Fruit fly (Drosophila melanogaster) whole organism, embryonic: ENCODE measurements around the gene CG5235.

Source experiments
- Aef1 ChIP-seq: fragments of 200-800 bp; sonication (Bioruptor generic); IDR thresholded peaks from 3 replicates; pipeline ENCODE4 v1.3.6; 2022; ENCODE audit warnings: missing biosample characterization, missing genetic modification characterization
- Atf3 ChIP-seq: fragments of 200-800 bp; sonication (Bioruptor generic); optimal IDR thresholded peaks from 3 replicates; lab custom pipeline; 2016; ENCODE audit warnings: missing biosample characterization, missing genetic modification characterization
- CG12071 ChIP-seq: fragments of 200-800 bp; sonication (Bioruptor generic); optimal IDR thresholded peaks from 3 replicates; lab custom pipeline; 2018; ENCODE audit warnings: missing biosample characterization, mild to moderate bottlenecking, missing genetic modification characterization
- CG12744 ChIP-seq: fragments of 200-800 bp; sonication (Bioruptor generic); optimal IDR thresholded peaks from 2 replicates; lab custom pipeline; 2016; ENCODE audit warnings: missing biosample characterization, missing genetic modification characterization
- CG15269 ChIP-seq: fragments of 200-800 bp; sonication (Bioruptor generic); optimal IDR thresholded peaks from 2 replicates; lab custom pipeline; 2018; ENCODE audit warnings: missing biosample characterization, mild to moderate bottlenecking, missing genetic modification characterization, moderate library complexity
- CG16815 ChIP-seq: fragments of 200-800 bp; sonication (Bioruptor generic); optimal IDR thresholded peaks from 3 replicates; lab custom pipeline; 2017; ENCODE audit warnings: missing biosample characterization, mild to moderate bottlenecking, missing genetic modification characterization
- CG18011 ChIP-seq: fragments of 200-800 bp; sonication (Bioruptor generic); optimal IDR thresholded peaks from 2 replicates; lab custom pipeline; 2017; ENCODE audit warnings: missing biosample characterization, missing genetic modification characterization, mild to moderate bottlenecking, moderate library complexity, missing genotype
- CG1832 ChIP-seq: fragments of 200-800 bp; sonication (Bioruptor generic); optimal IDR thresholded peaks from 2 replicates; lab custom pipeline; 2017; ENCODE audit warnings: missing biosample characterization, mild to moderate bottlenecking, missing genetic modification characterization, inconsistent platforms
- CG18764 ChIP-seq: fragments of 200-800 bp; sonication (Bioruptor generic); optimal IDR thresholded peaks from 3 replicates; lab custom pipeline; 2016; ENCODE audit warnings: missing biosample characterization, missing genetic modification characterization
- CG30020 ChIP-seq: fragments of 200-800 bp; optimal IDR thresholded peaks from 2 replicates; lab custom pipeline; 2019; ENCODE audit warnings: missing biosample characterization, mild to moderate bottlenecking, missing genetic modification characterization, moderate library complexity
- CG31388 ChIP-seq: fragments of 200-800 bp; sonication (Bioruptor generic); optimal IDR thresholded peaks from 2 replicates; lab custom pipeline; 2016; ENCODE audit warnings: missing biosample characterization, missing genetic modification characterization
- CG32532 ChIP-seq: fragments of 200-800 bp; sonication (Bioruptor generic); IDR thresholded peaks from 2 replicates; pipeline ENCODE4 v1.3.6; 2022; ENCODE audit warnings: missing biosample characterization, missing genetic modification characterization
- CG34224 ChIP-seq: fragments of 200-800 bp; sonication (Bioruptor generic); IDR thresholded peaks from 3 replicates; pipeline ENCODE4 v1.3.6; 2022; ENCODE audit warnings: missing biosample characterization, missing genetic modification characterization; ENCODE audit not compliant: partially characterized antibody
- CG3847 ChIP-seq: fragments of 200-800 bp; sonication (Bioruptor generic); IDR thresholded peaks from 2 replicates; pipeline ENCODE4 v1.3.6; 2022; ENCODE audit warnings: missing biosample characterization, missing genetic modification characterization
- CG3995 ChIP-seq: fragments of 200-800 bp; sonication (Bioruptor generic); optimal IDR thresholded peaks from 3 replicates; lab custom pipeline; 2016; ENCODE audit warnings: missing biosample characterization, missing genetic modification characterization
- CG42726 ChIP-seq: fragments of 200-800 bp; sonication (Bioruptor generic); IDR thresholded peaks from 2 replicates; pipeline ENCODE4 v1.3.6; 2022; ENCODE audit warnings: missing biosample characterization, missing genetic modification characterization; ENCODE audit not compliant: partially characterized antibody
- CG4282 ChIP-seq: fragments of 200-800 bp; sonication (Bioruptor generic); optimal IDR thresholded peaks from 2 replicates; lab custom pipeline; 2016; ENCODE audit warnings: missing biosample characterization, missing genetic modification characterization
- CG5180 ChIP-seq: fragments of 200-800 bp; sonication (Bioruptor generic); optimal IDR thresholded peaks from 3 replicates; lab custom pipeline; 2017; ENCODE audit warnings: missing biosample characterization, missing genetic modification characterization, mild to moderate bottlenecking, moderate library complexity, missing genetic modification reagents
- CG6765 ChIP-seq: fragments of 200-800 bp; sonication (Bioruptor generic); optimal IDR thresholded peaks from 3 replicates; lab custom pipeline; 2017; ENCODE audit warnings: missing biosample characterization, mild to moderate bottlenecking, missing genetic modification characterization
- CG8924 ChIP-seq: fragments of 200-800 bp; optimal IDR thresholded peaks from 3 replicates; lab custom pipeline; 2019; ENCODE audit warnings: missing biosample characterization, mild to moderate bottlenecking, missing genetic modification characterization, moderate library complexity
- CTCF ChIP-seq: fragments of 200-800 bp; sonication (Bioruptor generic); optimal IDR thresholded peaks from 2 replicates; lab custom pipeline; 2017; ENCODE audit warnings: missing biosample characterization, mild to moderate bottlenecking, missing genetic modification characterization, moderate library complexity
- Camta ChIP-seq: fragments of 200-800 bp; sonication (Bioruptor generic); optimal IDR thresholded peaks from 2 replicates; lab custom pipeline; 2016; ENCODE audit warnings: missing biosample characterization, missing genetic modification characterization
- D19A ChIP-seq: fragments of 200-800 bp; optimal IDR thresholded peaks from 3 replicates; lab custom pipeline; 2019; ENCODE audit warnings: missing biosample characterization, mild to moderate bottlenecking, missing genetic modification characterization, moderate library complexity
- Dref ChIP-seq: fragments of 200-800 bp; sonication (Bioruptor generic); IDR thresholded peaks from 2 replicates; pipeline ENCODE4 v1.3.6; 2022; ENCODE audit warnings: missing biosample characterization, missing genetic modification characterization
- Hand ChIP-seq: fragments of 200-800 bp; sonication (Bioruptor generic); optimal IDR thresholded peaks from 2 replicates; lab custom pipeline; 2017; ENCODE audit warnings: mild to moderate bottlenecking, missing biosample characterization, missing genetic modification reagents, missing genetic modification characterization
- Hey ChIP-seq: fragments of 200-800 bp; sonication (Bioruptor generic); optimal IDR thresholded peaks from 3 replicates; lab custom pipeline; 2018; ENCODE audit warnings: missing biosample characterization, mild to moderate bottlenecking, missing genetic modification characterization
- Hmx ChIP-seq: fragments of 200-800 bp; sonication (Bioruptor generic); optimal IDR thresholded peaks from 2 replicates; lab custom pipeline; 2016; ENCODE audit warnings: missing biosample characterization, missing genetic modification characterization
- Hr3 ChIP-seq: fragments of 200-800 bp; sonication (Bioruptor generic); optimal IDR thresholded peaks from 3 replicates; lab custom pipeline; 2016; ENCODE audit warnings: missing biosample characterization, missing genetic modification characterization
- Myb ChIP-seq: fragments of 200-800 bp; sonication (Bioruptor generic); optimal IDR thresholded peaks from 2 replicates; lab custom pipeline; 2016; ENCODE audit warnings: missing biosample characterization, missing genetic modification characterization
- Neu2 ChIP-seq: fragments of 200-800 bp; sonication (Bioruptor generic); optimal IDR thresholded peaks from 3 replicates; lab custom pipeline; 2016; ENCODE audit warnings: missing biosample characterization, missing genetic modification characterization, borderline replicate concordance
- Pdp1 ChIP-seq, 2 experiments: fragments of 200-800 bp; sonication (Bioruptor generic); optimal IDR thresholded peaks; 3 replicates each; lab custom pipeline; 2016; ENCODE audit warnings: missing biosample characterization in 2 of 2, missing genetic modification characterization in 2 of 2, mild to moderate bottlenecking in 1 of 2, moderate library complexity in 1 of 2
- Side ChIP-seq: fragments of 200-800 bp; sonication (Bioruptor generic); optimal IDR thresholded peaks from 2 replicates; lab custom pipeline; 2016; ENCODE audit warnings: missing biosample characterization, missing genetic modification characterization
- Sin3A ChIP-seq: fragments of >200 bp; optimal IDR thresholded peaks from 2 replicates; lab custom pipeline; 2018
- Usf ChIP-seq: fragments of 200-800 bp; sonication (Bioruptor generic); optimal IDR thresholded peaks from 2 replicates; lab custom pipeline; 2017; ENCODE audit warnings: missing genotype, missing biosample characterization, missing genetic modification characterization
- amos ChIP-seq: fragments of 200-800 bp; sonication (Bioruptor generic); IDR thresholded peaks from 2 replicates; pipeline ENCODE4 v1.3.6; 2022; ENCODE audit warnings: missing biosample characterization, missing genetic modification characterization; ENCODE audit not compliant: partially characterized antibody
- br ChIP-seq: fragments of >200 bp; optimal IDR thresholded peaks from 2 replicates; lab custom pipeline; 2017
- cad ChIP-seq: fragments of >200 bp; optimal IDR thresholded peaks from 2 replicates; lab custom pipeline; 2017; ENCODE audit warnings: missing biosample characterization, missing genetic modification characterization
- chif ChIP-seq, 2 experiments: fragments of 200-800 bp; sonication (Bioruptor generic); optimal IDR thresholded peaks; 3 replicates each; lab custom pipeline; 2016; ENCODE audit warnings: missing biosample characterization in 2 of 2, missing genetic modification characterization in 2 of 2
- dati ChIP-seq: fragments of 200-800 bp; sonication (Bioruptor generic); IDR thresholded peaks from 2 replicates; pipeline ENCODE4 v1.3.6; 2022; ENCODE audit warnings: missing biosample characterization, missing genetic modification characterization
- eyg ChIP-seq: fragments of 200-800 bp; sonication (Bioruptor generic); optimal IDR thresholded peaks from 3 replicates; lab custom pipeline; 2016; ENCODE audit warnings: missing biosample characterization, missing genetic modification characterization
- gem ChIP-seq: fragments of 200-800 bp; sonication (Bioruptor generic); optimal IDR thresholded peaks from 2 replicates; lab custom pipeline; 2019; ENCODE audit warnings: missing biosample characterization, mild to moderate bottlenecking, missing genetic modification characterization, moderate library complexity
- gsb ChIP-seq: fragments of 200-800 bp; sonication (Bioruptor generic); IDR thresholded peaks from 2 replicates; pipeline ENCODE4 v1.3.6; 2022; ENCODE audit warnings: missing biosample characterization, missing genetic modification characterization
- kni ChIP-seq: fragments of 200-800 bp; sonication (Bioruptor generic); optimal IDR thresholded peaks from 3 replicates; lab custom pipeline; 2017; ENCODE audit warnings: mild to moderate bottlenecking, missing biosample characterization, missing genetic modification reagents, missing genetic modification characterization
- knrl ChIP-seq: fragments of 200-800 bp; sonication (Bioruptor generic); IDR thresholded peaks from 3 replicates; pipeline ENCODE4 v1.3.6; 2022; ENCODE audit warnings: missing biosample characterization, missing genetic modification characterization; ENCODE audit not compliant: partially characterized antibody
- lab ChIP-seq: fragments of 200-800 bp; sonication (Bioruptor generic); optimal IDR thresholded peaks from 3 replicates; lab custom pipeline; 2017; ENCODE audit warnings: missing biosample characterization, missing genetic modification characterization, mild to moderate bottlenecking, moderate library complexity, missing genetic modification reagents
- maf-S ChIP-seq: fragments of 200-800 bp; sonication (Bioruptor generic); optimal IDR thresholded peaks from 2 replicates; lab custom pipeline; 2016; ENCODE audit warnings: missing biosample characterization, missing genetic modification characterization
- pzg ChIP-seq: fragments of 200-800 bp; sonication (Bioruptor generic); optimal IDR thresholded peaks from 3 replicates; lab custom pipeline; 2018; ENCODE audit warnings: missing biosample characterization, mild to moderate bottlenecking, missing genetic modification characterization, moderate library complexity
- stwl ChIP-seq: fragments of 200-800 bp; sonication (Bioruptor generic); optimal IDR thresholded peaks from 3 replicates; lab custom pipeline; 2018; ENCODE audit warnings: missing biosample characterization, mild to moderate bottlenecking, missing genetic modification characterization, moderate library complexity
- tap ChIP-seq: fragments of 200-800 bp; optimal IDR thresholded peaks from 3 replicates; lab custom pipeline; 2019; ENCODE audit warnings: missing biosample characterization, mild to moderate bottlenecking, missing genetic modification characterization, moderate library complexity
- tup ChIP-seq: fragments of 200-800 bp; sonication (Bioruptor generic); optimal IDR thresholded peaks from 2 replicates; lab custom pipeline; 2016; ENCODE audit warnings: missing biosample characterization, mild to moderate bottlenecking, missing genetic modification characterization, moderate library complexity
- tx ChIP-seq: fragments of 200-800 bp; sonication (Bioruptor generic); optimal IDR thresholded peaks from 2 replicates; lab custom pipeline; 2016; ENCODE audit warnings: missing biosample characterization, missing genetic modification characterization
- vnd ChIP-seq: fragments of 200-800 bp; sonication (Bioruptor generic); IDR thresholded peaks from 3 replicates; pipeline ENCODE4 v1.3.6; 2022; ENCODE audit warnings: missing biosample characterization, missing genetic modification characterization; ENCODE audit not compliant: partially characterized antibody

CG5235 gene

DNA sequence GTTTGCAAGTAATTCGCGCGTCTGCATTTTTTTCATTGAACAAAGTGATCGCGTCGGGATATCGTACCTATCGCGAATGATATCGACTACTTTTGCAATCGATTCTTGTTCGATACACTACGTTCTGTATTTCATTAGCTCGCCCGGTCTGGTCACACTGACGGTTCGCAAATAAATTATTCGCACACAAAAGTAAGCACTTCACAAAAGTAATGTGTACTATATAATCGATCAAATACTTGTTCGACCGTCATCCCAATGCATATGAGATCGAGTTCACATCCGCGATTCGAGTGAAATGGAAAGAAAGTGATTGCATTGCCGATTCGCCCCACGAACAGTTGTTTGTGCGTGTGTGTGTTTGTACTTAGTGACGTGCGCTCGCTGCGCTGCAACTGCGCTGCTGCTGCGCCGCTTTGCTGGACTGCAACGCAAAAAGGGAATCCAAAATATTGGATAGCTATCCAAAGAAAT is at the start of gene CG5235, which contains the start of gene ClC-c:
TSS of gene CG5235 (minus strand) at position 63 of the 474 bp plus-strand sequence.
TSS of gene ClC-c (plus strand) at position 125 of the 474 bp plus-strand sequence.
- TF ChIP-seq CG34224 (GFP tag; lab: Robert Waterston, UW) (peak; percentile 90), CG12744 (no peak), eyg (no peak), Dref (peak; percentile 94), CG42726 (GFP tag; lab: Robert Waterston, UW) (peak; percentile 21; the same call in 1 of the 2 replicates), CG6765 (GFP tag; lab: Kevin White, UChicago) (no peak), Hey (tag; lab: Kevin White, UChicago) (no peak), Aef1 (GFP tag; lab: Robert Waterston, UW) (no peak), chif (GFP tag; optimal IDR thresholded peaks at IDR 0.05; lab: Kevin White, UChicago) (no peak), CG5180 (GFP tag; lab: Kevin White, UChicago) (no peak), stwl (tag; lab: Kevin White, UChicago) (peak; percentile 65), Myb (peak; percentile 38), Atf3 (GFP tag; lab: Kevin White, UChicago) (no peak), CG3995 (GFP tag; lab: Kevin White, UChicago) (peak; percentile 76), gem (tag; lab: Kevin White, UChicago) (no peak), Pdp1 (GFP tag; optimal IDR thresholded peaks at IDR 0.05; lab: Kevin White, UChicago) (peak in 1 of 2 experiments; percentile 22), CG3847 (GFP tag; lab: Robert Waterston, UW) (0 out of 2 replicates have a peak, but pooled peaks have one; percentile 12), Side (GFP tag; lab: Kevin White, UChicago) (no peak), tup (GFP tag; lab: Kevin White, UChicago) (no peak), pzg (GFP tag; lab: Kevin White, UChicago) (peak; percentile 84), lab (GFP tag; lab: Kevin White, UChicago) (no peak), tap (tag; lab: Kevin White, UChicago) (no peak), CG18011 (no peak), CG1832 (GFP tag; lab: Kevin White, UChicago) (no peak), dati (GFP tag; lab: Robert Waterston, UW) (no peak), vnd (peak; percentile 74), Neu2 (no peak), maf-S (GFP tag; lab: Kevin White, UChicago) (no peak), CG32532 (no peak), gsb (GFP tag; lab: Robert Waterston, UW) (no peak), amos (GFP tag; lab: Robert Waterston, UW) (peak; percentile 87), CG12071 (GFP tag; lab: Kevin White, UChicago) (no peak), D19A (no peak), CG4282 (GFP tag; lab: Kevin White, UChicago) (no peak), Hr3 (no peak), Hand (no peak), CG30020 (tag; lab: Kevin White, UChicago) (peak; percentile 1), cad (GFP tag; lab: Kevin White, UChicago) (no peak), Camta (GFP tag; lab: Kevin White, UChicago) (no peak), CG8924 (peak; percentile 36), Hmx (GFP tag; lab: Kevin White, UChicago) (no peak), CTCF (GFP tag; lab: Kevin White, UChicago) (no peak), kni (no peak), CG18764 (GFP tag; lab: Kevin White, UChicago) (no peak), Sin3A (lab: Kevin White, UChicago) (peak; percentile 55), Usf (GFP tag; lab: Kevin White, UChicago) (no peak), br (lab: Kevin White, UChicago) (no peak), knrl (GFP tag; lab: Robert Waterston, UW) (peak; percentile 69), CG31388 (GFP tag; lab: Kevin White, UChicago) (no peak), CG16815 (no peak), tx (GFP tag; lab: Kevin White, UChicago) (no peak), CG15269 (tag; lab: Kevin White, UChicago) (no peak)
